Worm (Caenorhabditis elegans) whole organism, L4 larva: Measurements from ENCODE around the gene Y20C6A.1.

ENCODE experiments used
- ceh-82 ChIP-seq: sonication (generic microtip); optimal IDR thresholded peaks from 2 replicates; lab custom pipeline; 2017; ENCODE audit warnings: missing biosample characterization, missing genetic modification characterization
- ces-1 ChIP-seq: fragments of 150-350 bp; sonication (generic microtip); optimal IDR thresholded peaks from 4 replicates; lab custom pipeline; 2014; ENCODE audit warnings: missing biosample characterization, missing genetic modification reagents, missing genetic modification characterization
- dve-1 ChIP-seq: sonication (generic microtip); optimal IDR thresholded peaks from 2 replicates; lab custom pipeline; 2017; ENCODE audit warnings: antibody characterized with exemption, mild to moderate bottlenecking, missing genetic modification characterization, missing compliant biosample characterization; ENCODE audit not compliant: insufficient read depth
- hlh-30 ChIP-seq: sonication (generic microtip); optimal IDR thresholded peaks from 2 replicates; lab custom pipeline; 2017; ENCODE audit warnings: antibody characterized with exemption, mild to moderate bottlenecking, missing genetic modification characterization, missing compliant biosample characterization; ENCODE audit not compliant: insufficient read depth
- zip-2 ChIP-seq: fragments of 150-350 bp; optimal IDR thresholded peaks from 2 replicates; lab custom pipeline; 2014; ENCODE audit warnings: missing biosample characterization, missing genetic modification characterization

ce11 chrV:17395374-17395773 lies 18.8 kb upstream of the Y20C6A.1 start, which contains the start of gene srh-120:
- TF ChIP-seq zip-2 (tag; lab: Kevin White, UChicago) (no peak), ces-1 (GFP tag; lab: Kevin White, UChicago) (no peak), hlh-30 (no peak), dve-1 (tag; lab: Kevin White, UChicago) (no peak), ceh-82 (tag; lab: Kevin White, UChicago) (no peak)
